Fruit fly (Drosophila melanogaster) S2 (cell line): ENCODE measurements around the gene CG11029.

Experiments
- CG8478 ChIP-seq: fragments of >200 bp; optimal IDR thresholded peaks from 2 replicates; lab custom pipeline; 2018
- CTCF ChIP-seq, 2 experiments: fragments of >200 bp; optimal IDR thresholded peaks; 2 replicates each; lab custom pipeline; 2018

CG11029 gene

DNA sequence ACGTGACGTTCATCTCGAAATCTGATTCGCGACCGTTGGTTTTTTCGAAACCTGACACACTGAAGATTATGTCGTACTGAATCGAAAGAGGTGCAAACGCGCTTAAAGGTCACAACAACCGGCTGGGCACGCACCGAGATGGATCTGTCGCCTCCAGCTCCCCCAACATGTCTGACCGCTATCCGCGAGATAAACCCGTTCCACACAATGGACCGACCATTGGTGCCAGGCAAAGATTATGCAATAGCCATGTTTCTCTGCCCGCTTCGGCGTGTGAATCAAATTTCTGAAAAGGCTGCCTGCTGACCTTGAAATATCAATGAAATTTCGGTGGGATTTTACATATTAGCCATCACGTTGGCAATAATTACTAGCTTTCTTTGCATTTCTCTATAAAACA is 19.2 kb downstream of the CG11029 start:
- TF ChIP-seq CTCF (optimal IDR thresholded peaks at IDR 0.05; lab: Kevin White, UChicago) (no peak), CG8478 (lab: Kevin White, UChicago) (no peak)

- TF ChIP-seq CG8478 (lab: Kevin White, UChicago) (no peak), CTCF (optimal IDR thresholded peaks at IDR 0.05; lab: Kevin White, UChicago) (no peak)
Observed at dm6 chr2L:5766042-5766441, 20.1 kb downstream of the CG11029 start, which contains the start of gene obst-E. Gene obst-E (minus strand): TSS chr2L:5766142.

DNA sequence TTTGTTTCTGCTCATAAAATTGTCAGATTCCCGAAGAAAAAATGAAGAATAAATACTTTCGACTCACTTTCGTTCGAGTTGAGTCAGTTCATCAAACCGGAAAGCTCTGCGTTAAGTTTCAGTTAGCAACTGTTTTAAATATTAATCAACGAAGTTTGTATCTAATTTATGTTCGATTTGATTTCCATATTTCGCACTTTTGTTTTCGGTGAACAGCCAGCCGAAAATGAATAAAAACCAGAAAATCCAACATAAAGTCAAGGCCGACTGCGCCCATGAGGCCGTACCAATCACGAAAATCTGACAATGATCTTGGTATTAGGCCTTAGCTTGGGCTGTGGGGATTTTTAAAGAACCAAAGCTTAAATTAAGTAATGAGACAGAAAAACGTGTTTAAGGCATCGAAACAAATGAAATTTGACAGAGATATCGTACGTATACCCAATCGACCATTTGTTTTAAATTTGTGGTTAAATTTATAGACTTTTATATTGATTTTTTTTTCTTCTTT is 20.6 kb downstream of the CG11029 start:
- TF ChIP-seq CG8478 (lab: Kevin White, UChicago) (no peak), CTCF (optimal IDR thresholded peaks at IDR 0.05; lab: Kevin White, UChicago) (no peak)

dm6 chr2L:5771179-5771578 is 25.2 kb downstream of the CG11029 start:
- no peak for TF ChIP-seq CG8478 (lab: Kevin White, UChicago)
- peak; percentile 94 to 98 for TF ChIP-seq CTCF (optimal IDR thresholded peaks at IDR 0.05; lab: Kevin White, UChicago)

DNA sequence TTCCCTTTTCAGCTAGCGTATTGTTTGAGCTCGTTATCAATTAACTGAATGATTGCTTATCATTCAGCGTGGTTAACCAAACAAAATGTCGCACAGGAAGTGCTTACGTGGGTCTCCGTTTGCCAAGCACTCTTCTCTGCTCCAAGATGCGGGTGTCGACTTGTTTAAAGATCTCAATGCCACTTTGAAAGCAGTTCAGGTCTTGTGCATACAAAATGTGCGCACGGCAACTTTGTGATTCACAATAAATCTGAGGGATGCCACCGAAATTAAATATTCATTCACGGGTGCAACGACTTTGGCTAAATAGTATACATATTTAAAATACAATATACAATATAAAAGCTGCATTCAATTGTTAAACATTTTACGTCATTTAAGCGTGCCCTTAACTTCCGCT is 26.3 kb downstream of the CG11029 start:
- TF ChIP-seq CG8478 (lab: Kevin White, UChicago), result no peak
- no peak for TF ChIP-seq CTCF (optimal IDR thresholded peaks at IDR 0.05; lab: Kevin White, UChicago)

- TF ChIP-seq CG8478 (lab: Kevin White, UChicago) (no peak), CTCF (optimal IDR thresholded peaks at IDR 0.05; lab: Kevin White, UChicago) (no peak)
Observed at dm6 chr2L:5778157-5778556, 32.2 kb downstream of the CG11029 start.

DNA sequence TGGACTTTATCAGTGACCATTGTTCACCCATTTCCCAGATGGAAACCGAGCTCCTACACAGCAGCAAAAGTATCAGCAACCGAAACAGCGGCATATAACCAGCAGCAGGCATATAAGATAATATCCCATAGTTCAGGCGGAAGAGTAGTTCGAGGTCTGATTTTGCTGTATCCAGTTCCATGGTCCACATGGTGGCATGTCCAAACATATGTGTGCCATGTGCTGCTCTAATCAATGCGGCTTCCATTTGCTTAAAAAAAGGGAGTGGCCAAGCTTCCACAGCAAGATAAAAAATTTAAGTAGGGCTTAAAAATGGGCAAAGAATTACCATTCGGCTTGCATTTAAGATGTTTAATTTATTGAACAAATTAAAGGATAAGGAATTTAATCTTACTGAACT is 34.7 kb downstream of the CG11029 start:
- TF ChIP-seq CG8478 (lab: Kevin White, UChicago) (no peak), CTCF (optimal IDR thresholded peaks at IDR 0.05; lab: Kevin White, UChicago) (no peak)

DNA sequence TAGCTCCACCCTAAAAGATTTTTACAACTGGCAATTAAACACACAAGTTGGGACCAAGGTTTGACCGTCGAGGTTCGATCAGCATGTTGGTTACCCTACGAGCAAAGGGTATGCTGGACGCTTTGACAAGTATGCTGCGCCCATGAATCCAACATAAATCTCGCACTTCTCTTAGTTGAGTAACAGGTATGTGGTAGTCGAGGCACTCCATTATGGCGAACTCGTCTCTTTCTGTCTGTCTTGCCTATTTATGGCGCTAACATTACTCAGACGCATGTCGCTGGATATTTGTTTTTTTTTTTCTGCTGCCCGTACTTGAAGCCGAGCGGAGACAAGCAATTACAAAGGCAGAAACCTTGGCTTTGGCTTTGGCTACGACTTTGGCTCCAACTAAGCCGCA is 35.2 kb downstream of the CG11029 start:
- TF ChIP-seq CG8478 (lab: Kevin White, UChicago), result no peak
- no peak for TF ChIP-seq CTCF (optimal IDR thresholded peaks at IDR 0.05; lab: Kevin White, UChicago)

DNA sequence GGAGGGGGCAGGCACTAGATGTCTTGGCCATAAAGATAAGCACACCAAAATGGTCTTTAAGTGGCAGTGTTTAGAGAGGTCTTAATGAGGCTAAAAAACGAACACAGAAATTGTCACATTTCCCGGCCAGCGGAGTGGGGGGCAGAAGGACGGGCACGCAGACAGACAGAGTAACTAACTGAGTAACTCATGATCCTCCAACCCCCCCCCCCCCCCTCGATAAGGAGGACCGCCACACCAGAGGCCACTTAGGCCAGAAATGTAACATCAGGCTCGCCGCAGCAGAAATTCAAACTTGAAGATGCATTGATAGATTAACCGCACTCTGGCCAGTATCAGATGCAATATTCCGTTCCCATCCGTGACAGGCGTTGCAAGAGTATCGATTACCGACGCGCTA is 36.9 kb downstream of the CG11029 start:
- TF ChIP-seq CG8478 (lab: Kevin White, UChicago), result no peak
- TF ChIP-seq CTCF (optimal IDR thresholded peaks at IDR 0.05; lab: Kevin White, UChicago), result no peak

dm6 chr2L:5783731-5784130 is 37.8 kb downstream of the CG11029 start, which contains the start of gene CG31913:
Gene CG31913 (plus strand): TSS chr2L:5784031.
- no peak for TF ChIP-seq CTCF (optimal IDR thresholded peaks at IDR 0.05; lab: Kevin White, UChicago)
- TF ChIP-seq CG8478 (lab: Kevin White, UChicago), result no peak

- TF ChIP-seq CG8478 (lab: Kevin White, UChicago), result no peak
- TF ChIP-seq CTCF (optimal IDR thresholded peaks at IDR 0.05; lab: Kevin White, UChicago), result no peak
Observed at dm6 chr2L:5789268-5789667, 43.3 kb downstream of the CG11029 start.

dm6 chr2L:5790799-5791526 is 45.0 kb downstream of the CG11029 start:
- TF ChIP-seq CG8478 (lab: Kevin White, UChicago), result no peak
- no peak for TF ChIP-seq CTCF (optimal IDR thresholded peaks at IDR 0.05; lab: Kevin White, UChicago)

DNA sequence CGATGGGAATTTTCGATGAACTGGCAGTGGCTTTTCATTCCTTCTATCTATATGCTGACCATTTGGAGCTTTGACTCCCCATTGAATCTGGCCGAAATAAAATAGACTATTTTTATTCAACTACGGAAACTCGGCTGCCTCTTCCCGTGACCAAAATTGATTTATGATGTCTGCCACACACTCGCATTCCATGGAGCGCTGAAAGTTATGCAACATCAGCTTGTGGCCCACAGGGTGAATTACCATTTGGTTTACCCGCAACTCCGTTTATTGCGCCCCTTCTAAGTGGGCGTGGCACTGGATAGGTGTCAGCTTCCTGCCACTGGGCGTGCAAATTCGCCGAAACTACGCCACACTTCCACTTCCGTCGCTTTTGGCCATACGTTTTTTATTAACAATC is 47.1 kb downstream of the CG11029 start:
- TF ChIP-seq CG8478 (lab: Kevin White, UChicago) (no peak), CTCF (optimal IDR thresholded peaks at IDR 0.05; lab: Kevin White, UChicago) (no peak)

DNA sequence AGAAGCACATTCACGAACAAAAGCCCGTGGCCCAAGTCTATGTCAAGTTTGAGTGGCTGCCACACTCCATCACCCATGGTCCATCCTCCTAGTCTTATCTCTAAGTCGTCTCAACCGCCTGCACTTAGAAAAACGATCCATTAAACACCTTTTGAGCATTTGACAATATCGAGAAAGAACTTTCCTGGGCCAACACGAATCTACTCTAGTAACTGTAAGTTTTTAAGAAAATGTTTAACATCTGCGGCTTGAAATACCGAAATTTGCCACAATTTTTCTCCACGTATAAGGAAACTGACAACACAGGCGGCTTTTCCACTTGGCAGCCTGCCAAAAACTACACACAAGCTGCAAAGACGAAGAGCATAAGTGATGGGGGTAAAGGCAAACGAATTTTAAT is 49.2 kb downstream of the CG11029 start:
- TF ChIP-seq CTCF (optimal IDR thresholded peaks at IDR 0.05; lab: Kevin White, UChicago) (no peak), CG8478 (lab: Kevin White, UChicago) (no peak)
